Worm (Caenorhabditis elegans): ENCODE data around the gene Y57A10A.27.

DNA sequence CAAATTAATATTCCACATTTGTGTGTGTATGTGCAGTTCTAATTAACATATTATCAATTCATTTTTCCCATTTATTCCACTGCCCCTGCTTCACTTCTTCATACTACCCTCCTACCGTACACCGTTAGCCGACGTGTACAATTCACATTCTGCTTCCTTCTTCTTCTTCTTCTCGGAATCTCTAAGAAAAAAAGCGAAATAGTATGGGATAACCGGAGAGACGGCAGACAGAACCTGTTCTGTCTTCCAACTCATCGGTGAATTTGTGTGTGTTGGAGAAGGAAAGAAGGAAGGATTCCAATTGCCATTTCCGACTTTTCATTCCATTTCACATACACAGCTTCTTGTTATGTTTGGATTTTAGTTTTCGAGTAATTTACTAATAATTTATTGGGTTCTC is 37.3 kb downstream of the Y57A10A.27 start:
- TF ChIP-seq ceh-22 (tag; optimal IDR thresholded peaks at IDR 0.05) = no peak
- TF ChIP-seq pha-2 (tag; optimal IDR thresholded peaks at IDR 0.05) = no peak
